Fruit fly (Drosophila melanogaster): ENCODE measurements around the gene shop.
A peak's percentile ranks its signal among the peaks of the same experiment; 100 is the strongest.

The shop gene

dm6 chrX:18848338-18849021 lies at the start of gene shop:
TSS of gene shop (minus strand) at chrX:18848566.
- TF ChIP-seq CG8301 (tag; optimal IDR thresholded peaks at IDR 0.05) (peak; percentile 86), CG34367 (tag; optimal IDR thresholded peaks at IDR 0.05) (peak; percentile 86), CG14655 (GFP tag; optimal IDR thresholded peaks at IDR 0.05) (no peak), Ets98B (GFP tag; IDR thresholded peaks at IDR 0.05) (peak; percentile 57), CG32121 (GFP tag; IDR thresholded peaks at IDR 0.05) (0 out of 2 replicates have a peak, but pooled peaks have one; percentile 27), CG10348 (GFP tag; IDR thresholded peaks at IDR 0.05) (peak; percentile 38; the same call in 1 of the 2 replicates), CG9948 (tag; optimal IDR thresholded peaks at IDR 0.05) (peak; percentile 83), CG15710 (tag; optimal IDR thresholded peaks at IDR 0.05) (peak; percentile 87), CG4496 (GFP tag; IDR thresholded peaks at IDR 0.05) (peak; percentile 70), D1 (tag; optimal IDR thresholded peaks at IDR 0.05) (no peak), Snoo (tag; optimal IDR thresholded peaks at IDR 0.05) (peak; percentile 83), Pif1B (GFP tag; optimal IDR thresholded peaks at IDR 0.05) (peak; percentile 75), fd96Ca (GFP tag; IDR thresholded peaks at IDR 0.05) (peak; percentile 25; the same call in 1 of the 3 replicates), CG12605 (GFP tag; IDR thresholded peaks at IDR 0.05) (no peak), CG8159 (tag; optimal IDR thresholded peaks at IDR 0.05) (peak; percentile 89), CG17806 (tag; optimal IDR thresholded peaks at IDR 0.05) (peak; percentile 76), EcR (GFP tag; optimal IDR thresholded peaks at IDR 0.05) (no peak), rn (GFP tag; IDR thresholded peaks at IDR 0.05) (no peak), CG13204 (GFP tag; optimal IDR thresholded peaks at IDR 0.05) (peak; percentile 67), Pif1A (GFP tag; optimal IDR thresholded peaks at IDR 0.05) (peak; percentile 76), gl (tag; optimal IDR thresholded peaks at IDR 0.05) (peak; percentile 41)

- TF ChIP-seq fd96Ca (GFP tag; IDR thresholded peaks at IDR 0.05) (no peak), CG17806 (tag; optimal IDR thresholded peaks at IDR 0.05) (peak; percentile 0), EcR (GFP tag; optimal IDR thresholded peaks at IDR 0.05) (no peak), CG15710 (tag; optimal IDR thresholded peaks at IDR 0.05) (peak; percentile 24), CG8301 (tag; optimal IDR thresholded peaks at IDR 0.05) (peak; percentile 31), CG8159 (tag; optimal IDR thresholded peaks at IDR 0.05) (peak; percentile 39), D1 (tag; optimal IDR thresholded peaks at IDR 0.05) (no peak), Snoo (tag; optimal IDR thresholded peaks at IDR 0.05) (no peak), gl (tag; optimal IDR thresholded peaks at IDR 0.05) (no peak), CG14655 (GFP tag; optimal IDR thresholded peaks at IDR 0.05) (peak; percentile 26), CG34367 (tag; optimal IDR thresholded peaks at IDR 0.05) (no peak), CG9948 (tag; optimal IDR thresholded peaks at IDR 0.05) (peak; percentile 19), CG10348 (GFP tag; IDR thresholded peaks at IDR 0.05) (no peak)
Observed at dm6 chrX:18897906-18898305, 49.5 kb upstream of the shop start.

- TF ChIP-seq CG13204 (GFP tag; optimal IDR thresholded peaks at IDR 0.05) (no peak), CG15710 (tag; optimal IDR thresholded peaks at IDR 0.05) (no peak), CG9948 (tag; optimal IDR thresholded peaks at IDR 0.05) (no peak), Ets98B (GFP tag; IDR thresholded peaks at IDR 0.05) (no peak), CG8301 (tag; optimal IDR thresholded peaks at IDR 0.05) (no peak), rn (GFP tag; IDR thresholded peaks at IDR 0.05) (no peak), CG14655 (GFP tag; optimal IDR thresholded peaks at IDR 0.05) (no peak), CG17806 (tag; optimal IDR thresholded peaks at IDR 0.05) (no peak), CG8159 (tag; optimal IDR thresholded peaks at IDR 0.05) (no peak), Pif1A (GFP tag; optimal IDR thresholded peaks at IDR 0.05) (no peak), CG32121 (GFP tag; IDR thresholded peaks at IDR 0.05) (no peak), fd96Ca (GFP tag; IDR thresholded peaks at IDR 0.05) (no peak), D1 (tag; optimal IDR thresholded peaks at IDR 0.05) (no peak)
Observed at dm6 chrX:18897294-18897693, 48.9 kb upstream of the shop start.

- no peak for TF ChIP-seq D1 (tag; optimal IDR thresholded peaks at IDR 0.05)
- TF ChIP-seq CG17806 (tag; optimal IDR thresholded peaks at IDR 0.05): no peak
- TF ChIP-seq EcR (GFP tag; optimal IDR thresholded peaks at IDR 0.05): no peak
- no peak for TF ChIP-seq CG14655 (GFP tag; optimal IDR thresholded peaks at IDR 0.05)
- no peak for TF ChIP-seq Pif1B (GFP tag; optimal IDR thresholded peaks at IDR 0.05)
- TF ChIP-seq Pif1A (GFP tag; optimal IDR thresholded peaks at IDR 0.05): no peak
- no peak for TF ChIP-seq CG10348 (GFP tag; IDR thresholded peaks at IDR 0.05)
- TF ChIP-seq CG4496 (GFP tag; IDR thresholded peaks at IDR 0.05): no peak
- TF ChIP-seq CG15710 (tag; optimal IDR thresholded peaks at IDR 0.05): no peak
- TF ChIP-seq CG8159 (tag; optimal IDR thresholded peaks at IDR 0.05): no peak
- TF ChIP-seq gl (tag; optimal IDR thresholded peaks at IDR 0.05): no peak
- no peak for TF ChIP-seq CG32121 (GFP tag; IDR thresholded peaks at IDR 0.05)
Observed at dm6 chrX:18894146-18894545, 45.8 kb upstream of the shop start, which contains the start of gene SdhBL. TSS of gene SdhBL (plus strand) at chrX:18894446.

- TF ChIP-seq D1 (tag; optimal IDR thresholded peaks at IDR 0.05) (peak; percentile 65), fd96Ca (GFP tag; IDR thresholded peaks at IDR 0.05) (no peak)
Observed at dm6 chrX:18893433-18893832, 45.1 kb upstream of the shop start, which contains the start of gene Flacc. TSS of gene Flacc (minus strand) at chrX:18893636.

DNA sequence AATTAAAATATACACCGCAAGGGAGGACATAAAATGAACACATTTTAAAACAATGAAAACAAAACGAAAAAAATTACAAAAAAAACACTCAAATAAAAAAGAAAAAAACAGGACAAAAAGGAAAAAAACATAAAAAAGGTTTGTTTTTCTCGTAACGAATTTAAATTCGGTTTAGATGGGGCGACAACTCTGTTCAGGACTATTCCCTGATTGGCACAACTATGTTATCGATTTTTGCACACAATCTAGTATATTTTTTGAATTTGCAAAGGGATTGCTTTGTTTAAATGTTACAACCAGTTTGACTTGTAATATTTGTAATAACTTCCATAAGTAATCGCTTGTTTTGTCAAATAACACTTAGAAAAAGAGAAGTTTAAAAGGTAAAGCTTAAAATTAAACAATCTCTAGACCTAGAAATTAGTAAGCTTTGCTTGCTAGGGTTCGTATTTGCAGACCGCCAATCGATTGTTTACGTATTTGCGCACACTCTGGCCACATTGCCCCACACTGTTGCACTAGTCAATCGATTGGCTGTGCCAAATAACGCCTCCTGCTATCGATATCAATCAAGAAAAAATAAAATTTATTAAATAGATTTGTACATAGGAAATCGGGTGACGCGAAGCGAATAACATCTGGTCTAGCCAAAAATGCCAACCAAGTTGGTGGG lies 35.8 kb upstream of the shop start, which contains the start of gene CG7332:
TSS of gene CG7332 (plus strand) at position 515 of the 673 bp plus-strand sequence.
- TF ChIP-seq CG14655 (GFP tag; optimal IDR thresholded peaks at IDR 0.05): no peak
- no peak for TF ChIP-seq CG15710 (tag; optimal IDR thresholded peaks at IDR 0.05)
- no peak for TF ChIP-seq rn (GFP tag; IDR thresholded peaks at IDR 0.05)
- no peak for TF ChIP-seq Snoo (tag; optimal IDR thresholded peaks at IDR 0.05)
- no peak for TF ChIP-seq Pif1B (GFP tag; optimal IDR thresholded peaks at IDR 0.05)
- TF ChIP-seq Pif1A (GFP tag; optimal IDR thresholded peaks at IDR 0.05): no peak
- no peak for TF ChIP-seq CG34367 (tag; optimal IDR thresholded peaks at IDR 0.05)
- TF ChIP-seq CG12605 (GFP tag; IDR thresholded peaks at IDR 0.05): no peak
- no peak for TF ChIP-seq CG10348 (GFP tag; IDR thresholded peaks at IDR 0.05)
- no peak for TF ChIP-seq CG9948 (tag; optimal IDR thresholded peaks at IDR 0.05)
- no peak for TF ChIP-seq CG17806 (tag; optimal IDR thresholded peaks at IDR 0.05)

Measured in whole organism, pupa.